Fruit fly (Drosophila melanogaster) whole organism, embryonic: Measurements from ENCODE around the gene CG44838.

Source experiments
- CG11398 ChIP-seq: fragments of 200-800 bp; sonication (Bioruptor generic); optimal IDR thresholded peaks from 2 replicates; lab custom pipeline; 2016; ENCODE audit warnings: missing biosample characterization, missing genetic modification characterization
- CG12155 ChIP-seq: fragments of 200-800 bp; sonication (Bioruptor generic); optimal IDR thresholded peaks from 3 replicates; lab custom pipeline; 2016; ENCODE audit warnings: missing biosample characterization, missing genetic modification characterization
- Dbx ChIP-seq: fragments of 200-800 bp; sonication (Bioruptor generic); IDR thresholded peaks from 3 replicates; pipeline ENCODE4 v1.3.6; 2022; ENCODE audit warnings: missing biosample characterization, missing genetic modification characterization
- NfI ChIP-seq: fragments of 200-800 bp; sonication (Bioruptor generic); optimal IDR thresholded peaks from 3 replicates; lab custom pipeline; 2018; ENCODE audit warnings: missing biosample characterization, mild to moderate bottlenecking, missing genetic modification characterization, moderate library complexity
- Ravus ChIP-seq: fragments of 200-800 bp; sonication (Bioruptor generic); IDR thresholded peaks from 2 replicates; pipeline ENCODE4 v1.3.6; 2022; ENCODE audit warnings: missing biosample characterization, missing genetic modification characterization
- cwo ChIP-seq: fragments of 200-800 bp; sonication (Bioruptor generic); optimal IDR thresholded peaks from 3 replicates; lab custom pipeline; 2017; ENCODE audit warnings: missing biosample characterization, missing genetic modification characterization, mild to moderate bottlenecking, moderate library complexity, missing genetic modification reagents
- ind ChIP-seq: fragments of 200-800 bp; sonication (Bioruptor generic); optimal IDR thresholded peaks from 3 replicates; lab custom pipeline; 2016; ENCODE audit warnings: missing biosample characterization, missing genetic modification characterization
- wor ChIP-seq: fragments of 200-800 bp; sonication (Bioruptor generic); IDR thresholded peaks from 2 replicates; pipeline ENCODE4 v1.3.6; 2022; ENCODE audit warnings: missing biosample characterization, missing genetic modification characterization

dm6 chr3L:9512560-9512959 is 51.7 kb downstream of the CG44838 start, which contains the start of gene CG33703:
- no peak for TF ChIP-seq ind (GFP tag; lab: Kevin White, UChicago)
- TF ChIP-seq wor: no peak
- TF ChIP-seq CG11398 (GFP tag; lab: Kevin White, UChicago): no peak
- TF ChIP-seq cwo: no peak
- TF ChIP-seq CG12155 (GFP tag; lab: Kevin White, UChicago): no peak
- TF ChIP-seq Dbx (GFP tag; lab: Robert Waterston, UW): no peak
- TF ChIP-seq NfI (GFP tag; lab: Kevin White, UChicago): no peak
- no peak for TF ChIP-seq Ravus (GFP tag; lab: Robert Waterston, UW)
